Worm (Caenorhabditis elegans) whole organism, late embryonic: ENCODE measurements around the gene srw-86.

Experiments
- C08G9.2 ChIP-seq: sonication (generic microtip); optimal IDR thresholded peaks from 2 replicates; lab custom pipeline; 2016; ENCODE audit warnings: mild to moderate bottlenecking, missing genetic modification characterization, moderate library complexity, missing compliant biosample characterization
- C38D4.7 ChIP-seq: fragments of 200-800 bp; sonication (Bioruptor generic); optimal IDR thresholded peaks from 2 replicates; lab custom pipeline; 2018; ENCODE audit warnings: mild to moderate bottlenecking, missing genetic modification characterization, moderate library complexity, missing compliant biosample characterization
- F13H6.1 ChIP-seq: sonication (generic microtip); optimal IDR thresholded peaks from 2 replicates; lab custom pipeline; 2016; ENCODE audit warnings: missing genetic modification characterization, missing compliant biosample characterization
- K02D7.2 ChIP-seq: sonication (generic microtip); optimal IDR thresholded peaks from 2 replicates; lab custom pipeline; 2017; ENCODE audit warnings: mild to moderate bottlenecking, missing genetic modification characterization, missing compliant biosample characterization
- T23F11.4 ChIP-seq: fragments of 200-800 bp; sonication (Bioruptor generic); optimal IDR thresholded peaks from 2 replicates; lab custom pipeline; 2018; ENCODE audit warnings: mild to moderate bottlenecking, missing genetic modification characterization, missing compliant biosample characterization
- ceh-14 ChIP-seq: sonication (generic microtip); optimal IDR thresholded peaks from 2 replicates; lab custom pipeline; 2016; ENCODE audit warnings: missing genotype, missing genetic modification characterization, missing compliant biosample characterization
- ceh-19 ChIP-seq: fragments of 200-800 bp; sonication (Bioruptor generic); optimal IDR thresholded peaks from 2 replicates; lab custom pipeline; 2018; ENCODE audit warnings: mild to moderate bottlenecking, missing genetic modification characterization, missing compliant biosample characterization
- ceh-22 ChIP-seq: sonication (generic microtip); optimal IDR thresholded peaks from 2 replicates; lab custom pipeline; 2017; ENCODE audit warnings: missing biosample characterization, missing genetic modification characterization
- ceh-30 ChIP-seq: fragments of 150-350 bp; optimal IDR thresholded peaks from 2 replicates; lab custom pipeline; 2014; ENCODE audit warnings: missing biosample characterization, missing genetic modification characterization
- ceh-31 ChIP-seq: sonication (generic microtip); optimal IDR thresholded peaks from 2 replicates; lab custom pipeline; 2016; ENCODE audit warnings: missing genetic modification characterization, missing compliant biosample characterization
- ceh-45 ChIP-seq: fragments of 200-800 bp; sonication (Bioruptor generic); IDR thresholded peaks from 2 replicates; pipeline ENCODE4 v1.3.6; 2022; ENCODE audit warnings: missing genetic modification reagents, missing genetic modification characterization, missing compliant biosample characterization
- ceh-6 ChIP-seq: fragments of 200-800 bp; sonication (Bioruptor generic); optimal IDR thresholded peaks from 2 replicates; lab custom pipeline; 2018; ENCODE audit warnings: mild to moderate bottlenecking, missing genetic modification characterization, missing compliant biosample characterization
- elt-2 ChIP-seq: sonication (generic microtip); optimal IDR thresholded peaks from 2 replicates; lab custom pipeline; 2016; ENCODE audit warnings: missing genetic modification reagents, missing genetic modification characterization, missing compliant biosample characterization
- eyg-1 ChIP-seq: sonication (generic microtip); optimal IDR thresholded peaks from 2 replicates; lab custom pipeline; 2016; ENCODE audit warnings: missing genotype, missing genetic modification characterization, missing compliant biosample characterization
- fax-1 ChIP-seq: sonication (generic microtip); optimal IDR thresholded peaks from 2 replicates; lab custom pipeline; 2016; ENCODE audit warnings: missing genotype, missing genetic modification characterization, missing compliant biosample characterization
- fkh-6 ChIP-seq: sonication (generic microtip); optimal IDR thresholded peaks from 2 replicates; lab custom pipeline; 2016; ENCODE audit warnings: missing genetic modification characterization, missing compliant biosample characterization
- hlh-15 ChIP-seq: sonication (generic microtip); optimal IDR thresholded peaks from 2 replicates; lab custom pipeline; 2016; ENCODE audit warnings: missing genetic modification characterization, missing compliant biosample characterization
- hlh-30 ChIP-seq: sonication (generic microtip); optimal IDR thresholded peaks from 2 replicates; lab custom pipeline; 2017; ENCODE audit warnings: antibody characterized with exemption, missing genetic modification characterization, missing compliant biosample characterization; ENCODE audit not compliant: insufficient read depth
- hlh-6 ChIP-seq: sonication (generic microtip); optimal IDR thresholded peaks from 2 replicates; lab custom pipeline; 2016; ENCODE audit warnings: missing genotype, missing genetic modification characterization, missing compliant biosample characterization
- hlh-8 ChIP-seq: sonication (generic microtip); optimal IDR thresholded peaks from 2 replicates; lab custom pipeline; 2016; ENCODE audit warnings: missing genotype, missing genetic modification characterization, missing compliant biosample characterization
- lin-11 ChIP-seq: fragments of 200-800 bp; sonication (Bioruptor generic); optimal IDR thresholded peaks from 2 replicates; lab custom pipeline; 2018; ENCODE audit warnings: mild to moderate bottlenecking, missing genetic modification characterization, missing compliant biosample characterization
- nfya-1 ChIP-seq: sonication (generic microtip); optimal IDR thresholded peaks from 2 replicates; lab custom pipeline; 2017; ENCODE audit warnings: missing genetic modification characterization, mild to moderate bottlenecking, missing compliant biosample characterization, antibody characterized with exemption, moderate library complexity
- nhr-11 ChIP-seq: fragments of 150-350 bp; optimal IDR thresholded peaks from 2 replicates; lab custom pipeline; 2014; ENCODE audit warnings: missing biosample characterization, missing genetic modification characterization
- pag-3 ChIP-seq: sonication (generic microtip); optimal IDR thresholded peaks from 2 replicates; lab custom pipeline; 2016; ENCODE audit warnings: missing compliant biosample characterization, missing genetic modification characterization, borderline replicate concordance
- pat-9 ChIP-seq: fragments of 200-800 bp; sonication (Bioruptor generic); optimal IDR thresholded peaks from 2 replicates; lab custom pipeline; 2018; ENCODE audit warnings: mild to moderate bottlenecking, missing genetic modification characterization, moderate library complexity, missing compliant biosample characterization
- pha-4 ChIP-seq: fragments of 150-350 bp; optimal IDR thresholded peaks from 2 replicates; lab custom pipeline; 2018; ENCODE audit warnings: missing biosample characterization, missing genetic modification reagents, missing genetic modification characterization
- pqm-1 ChIP-seq: sonication (generic microtip); optimal IDR thresholded peaks from 2 replicates; lab custom pipeline; 2016; ENCODE audit warnings: missing genetic modification characterization, missing compliant biosample characterization
- ref-2 ChIP-seq: sonication (generic microtip); optimal IDR thresholded peaks from 2 replicates; lab custom pipeline; 2016; ENCODE audit warnings: missing genetic modification characterization, missing compliant biosample characterization
- rnt-1 ChIP-seq: sonication (generic microtip); optimal IDR thresholded peaks from 2 replicates; lab custom pipeline; 2016; ENCODE audit warnings: missing genetic modification characterization, missing compliant biosample characterization
- sdc-2 ChIP-seq: sonication (generic microtip); optimal IDR thresholded peaks from 2 replicates; lab custom pipeline; 2016; ENCODE audit warnings: missing genotype, missing genetic modification characterization, missing compliant biosample characterization
- sox-2 ChIP-seq: fragments of 200-800 bp; sonication (Bioruptor generic); IDR thresholded peaks from 2 replicates; pipeline ENCODE4 v1.3.6; 2022; ENCODE audit warnings: missing genetic modification reagents, missing genetic modification characterization, missing compliant biosample characterization
- syd-9 ChIP-seq: sonication (generic microtip); optimal IDR thresholded peaks from 2 replicates; lab custom pipeline; 2016; ENCODE audit warnings: mild to moderate bottlenecking, missing genetic modification characterization, moderate library complexity, missing compliant biosample characterization
- tbx-7 ChIP-seq: sonication (generic microtip); optimal IDR thresholded peaks from 2 replicates; lab custom pipeline; 2016; ENCODE audit warnings: missing genotype, missing genetic modification characterization, missing compliant biosample characterization
- unc-3 ChIP-seq, 2 experiments: fragments of 200-800 bp in 1 of 2; sonication (Bioruptor generic) in 1 of 2; sonication (generic microtip) in 1 of 2; conservative IDR thresholded peaks in 1 of 2; optimal IDR thresholded peaks in 1 of 2; 2 replicates each; pipeline versions ENCODE4 v1.3.6 to Lab custom; 2016 to 2022; ENCODE audit warnings: missing compliant biosample characterization in 2 of 2, missing genetic modification characterization in 2 of 2, missing genetic modification reagents in 1 of 2
- unc-42 ChIP-seq: sonication (generic microtip); optimal IDR thresholded peaks from 2 replicates; lab custom pipeline; 2016; ENCODE audit warnings: missing genotype, missing genetic modification characterization, missing compliant biosample characterization
- zip-5 ChIP-seq: sonication (generic microtip); optimal IDR thresholded peaks from 2 replicates; lab custom pipeline; 2016; ENCODE audit warnings: missing genetic modification characterization, missing compliant biosample characterization
- ztf-16 ChIP-seq: sonication (generic microtip); optimal IDR thresholded peaks from 2 replicates; lab custom pipeline; 2017; ENCODE audit warnings: missing genetic modification characterization, missing compliant biosample characterization

The srw-86 gene

DNA sequence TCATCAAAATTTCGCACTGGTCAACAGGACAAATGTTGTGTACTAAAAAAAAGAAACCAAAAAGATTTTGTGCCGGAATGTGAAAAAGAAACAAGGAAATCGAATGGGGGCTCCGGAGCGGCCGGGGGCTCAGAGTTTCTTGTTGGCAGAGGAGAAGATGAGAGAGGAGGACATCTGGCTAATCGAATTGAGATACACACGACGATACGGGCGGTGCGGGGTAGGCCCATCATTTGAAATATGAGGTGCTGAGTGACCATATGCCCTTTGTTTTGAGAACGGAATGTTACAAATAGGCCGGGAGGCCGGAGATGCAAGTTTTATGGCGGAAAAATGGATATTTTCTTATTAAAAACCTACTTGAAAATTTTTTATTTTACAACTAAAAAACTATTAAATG is 42.5 kb downstream of the srw-86 start:
- no peak for TF ChIP-seq hlh-15 (tag; lab: Kevin White, UChicago)
- no peak for TF ChIP-seq syd-9 (tag; lab: Kevin White, UChicago)
- no peak for TF ChIP-seq T23F11.4 (GFP tag; lab: Kevin White, UChicago)
- TF ChIP-seq nhr-11 (tag; lab: Kevin White, UChicago) = no peak
- TF ChIP-seq rnt-1 (tag; lab: Kevin White, UChicago) = no peak
- no peak for TF ChIP-seq sdc-2
- TF ChIP-seq hlh-30 (tag; lab: Kevin White, UChicago) = no peak
- no peak for TF ChIP-seq ceh-6 (GFP tag; lab: Kevin White, UChicago)
- no peak for TF ChIP-seq pqm-1 (tag; lab: Kevin White, UChicago)
- TF ChIP-seq ceh-30 = no peak
- peak; percentile 87 for TF ChIP-seq unc-42
- TF ChIP-seq nfya-1 (tag; lab: Kevin White, UChicago) = no peak
- no peak for TF ChIP-seq ref-2 (tag; lab: Kevin White, UChicago)
- peak; percentile 44 for TF ChIP-seq pag-3 (tag; lab: Kevin White, UChicago)
- no peak for TF ChIP-seq fkh-6 (tag; lab: Kevin White, UChicago)
- TF ChIP-seq C08G9.2 = no peak
- no peak for TF ChIP-seq fax-1 (tag; lab: Kevin White, UChicago)
- TF ChIP-seq ceh-31 (tag; lab: Kevin White, UChicago) = peak; percentile 16
- TF ChIP-seq F13H6.1 = no peak

DNA sequence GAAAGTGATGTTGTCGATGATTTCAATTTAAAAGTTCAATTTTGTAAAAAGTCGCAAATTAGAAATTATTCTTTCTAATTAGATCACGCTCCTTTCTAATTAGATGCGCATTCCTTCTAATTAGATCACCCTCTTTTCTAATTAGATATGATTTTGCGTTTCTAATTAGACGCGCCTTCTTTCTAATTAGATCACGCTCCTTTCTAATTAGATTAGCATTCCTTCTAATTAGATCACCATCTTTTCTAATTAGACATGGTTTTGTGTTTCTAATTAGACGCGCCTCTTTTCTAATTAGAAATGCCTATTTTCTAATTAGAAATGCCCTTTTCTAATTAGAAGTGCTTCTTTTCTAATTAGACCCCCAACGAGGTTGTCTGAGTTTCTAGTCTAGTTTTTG is 43.8 kb downstream of the srw-86 start:
- TF ChIP-seq ceh-14 (tag; lab: Kevin White, UChicago) = peak; percentile 28
- TF ChIP-seq pag-3 (tag; lab: Kevin White, UChicago) = no peak
- TF ChIP-seq unc-42 = peak; percentile 56
- TF ChIP-seq, all 69 proteins: peak for 2

DNA sequence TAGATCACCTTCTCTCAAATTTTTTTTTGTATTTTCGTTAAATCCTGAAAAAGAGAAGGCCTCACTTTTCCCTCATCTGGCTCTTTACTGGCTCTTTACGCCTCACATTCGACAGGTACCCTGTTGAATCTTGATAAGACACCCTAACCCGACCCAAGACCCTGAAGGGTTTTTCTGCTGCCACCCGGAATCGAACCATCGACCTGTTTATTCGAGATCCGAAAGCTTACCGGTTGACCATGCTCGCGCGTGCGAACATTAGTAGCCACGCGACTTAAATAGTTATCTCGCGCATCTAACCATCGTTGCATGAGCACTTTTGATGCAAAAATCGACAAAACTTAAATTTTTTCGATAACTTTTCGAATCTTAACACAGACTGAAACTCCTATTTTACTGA is 45.3 kb downstream of the srw-86 start:
- TF ChIP-seq pha-4 (tag; lab: Kevin White, UChicago) (no peak), K02D7.2 (tag; lab: Kevin White, UChicago) (no peak), rnt-1 (tag; lab: Kevin White, UChicago) (no peak), sox-2 (GFP tag; lab: Robert Waterston, UW) (no peak)

DNA sequence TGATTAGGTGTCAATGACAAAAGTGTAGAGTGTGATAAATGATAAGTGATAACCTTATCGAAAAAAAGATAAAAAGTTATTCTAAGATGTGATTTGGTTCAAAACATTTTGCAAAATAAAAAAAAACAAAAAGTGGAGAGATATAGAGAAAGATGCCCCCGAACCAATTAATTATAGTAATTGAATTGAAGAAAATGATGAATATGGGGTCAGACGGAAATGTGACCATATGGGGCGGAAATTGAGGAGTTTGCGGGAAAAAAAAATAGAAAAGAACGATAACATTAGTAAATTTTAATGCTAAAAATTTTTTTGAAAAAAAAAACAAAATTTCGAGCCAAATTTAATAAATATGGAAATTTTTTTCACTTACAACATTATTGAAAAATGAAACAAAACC is 46.0 kb downstream of the srw-86 start:
- TF ChIP-seq unc-42 (peak; percentile 54), lin-11 (tag; lab: Kevin White, UChicago) (no peak), ceh-19 (GFP tag; lab: Kevin White, UChicago) (no peak), elt-2 (tag; lab: Kevin White, UChicago) (peak; percentile 56), pat-9 (no peak), ceh-45 (no peak), eyg-1 (no peak), hlh-8 (tag; lab: Kevin White, UChicago) (no peak), tbx-7 (tag; lab: Kevin White, UChicago) (no peak), nhr-11 (tag; lab: Kevin White, UChicago) (no peak), zip-5 (tag; lab: Kevin White, UChicago) (no peak)

DNA sequence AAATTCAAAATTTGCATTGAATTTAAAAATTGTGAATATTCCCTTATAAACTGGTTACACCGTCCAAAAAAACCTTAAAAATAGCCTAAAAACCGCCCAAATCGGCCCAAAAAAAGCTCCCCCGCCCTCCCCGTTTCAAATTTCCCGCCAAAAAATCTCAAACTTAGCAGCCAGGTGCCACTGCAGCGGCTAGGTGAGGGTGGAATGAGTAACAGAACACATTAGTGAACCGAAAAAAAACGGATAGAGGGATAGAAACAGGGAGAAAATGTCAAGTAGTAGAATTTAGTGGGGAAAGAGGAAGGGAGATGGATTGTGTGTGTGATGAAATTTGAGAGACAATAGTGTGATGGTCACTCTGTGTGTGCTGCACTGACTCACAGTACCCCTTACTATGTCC is 48.6 kb downstream of the srw-86 start:
- TF ChIP-seq ceh-22 (tag; lab: Kevin White, UChicago) (no peak), C38D4.7 (GFP tag; lab: Kevin White, UChicago) (no peak), fax-1 (tag; lab: Kevin White, UChicago) (no peak), ceh-45 (no peak), unc-3 (GFP tag; conservative IDR thresholded peaks at IDR 0.05; lab: Robert Waterston, UW) (no peak), unc-3 (tag; optimal IDR thresholded peaks at IDR 0.05; lab: Kevin White, UChicago) (no peak), elt-2 (tag; lab: Kevin White, UChicago) (no peak), ceh-31 (tag; lab: Kevin White, UChicago) (no peak), nfya-1 (tag; lab: Kevin White, UChicago) (no peak), ztf-16 (tag; lab: Kevin White, UChicago) (no peak), hlh-6 (tag; lab: Kevin White, UChicago) (no peak)
